Worm (Caenorhabditis elegans) whole organism, L4/young adult: ENCODE measurements around the gene Y102A11A.1.

Source experiments
- W03F9.2 ChIP-seq: fragments of 150-350 bp; optimal IDR thresholded peaks from 2 replicates; lab custom pipeline; 2014; ENCODE audit warnings: missing biosample characterization, missing genetic modification characterization
- dao-5 ChIP-seq: sonication (generic microtip); optimal IDR thresholded peaks from 2 replicates; lab custom pipeline; 2016; ENCODE audit warnings: missing genotype, missing genetic modification characterization, moderate library complexity, missing compliant biosample characterization
- him-1 ChIP-seq: sonication (generic microtip); optimal IDR thresholded peaks from 2 replicates; lab custom pipeline; 2016; ENCODE audit warnings: missing genotype, missing genetic modification reagents, missing genetic modification characterization, missing compliant biosample characterization

DNA sequence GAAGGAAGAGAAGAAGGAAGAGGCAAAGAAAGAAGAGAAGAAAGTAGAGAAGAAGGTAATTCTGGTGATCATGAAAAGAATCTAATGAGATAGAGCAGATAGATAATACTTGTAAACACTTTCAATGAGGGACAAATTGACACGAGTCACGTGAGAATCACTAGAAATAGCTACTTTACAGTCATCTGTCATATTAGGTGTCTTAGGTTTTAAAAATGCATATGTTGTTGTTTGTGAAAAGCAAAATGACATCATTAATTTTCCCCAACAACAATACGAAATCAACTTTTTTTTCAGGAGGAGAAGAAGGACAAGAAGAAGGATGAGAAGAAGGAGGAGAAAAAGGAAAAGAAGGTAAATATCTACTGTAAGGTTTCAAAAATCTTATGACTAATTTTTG is 23.5 kb downstream of the Y102A11A.1 start:
- no peak for TF ChIP-seq dao-5
- no peak for TF ChIP-seq W03F9.2 (tag; lab: Kevin White, UChicago)
- no peak for TF ChIP-seq him-1 (tag; lab: Kevin White, UChicago)
